Fruit fly (Drosophila melanogaster) whole organism, pupa: ENCODE data around the gene ppk30.

Experiments
- CG10348 ChIP-seq: fragments of 200-800 bp; sonication (Bioruptor generic); IDR thresholded peaks from 2 replicates; pipeline ENCODE4 v1.3.6; 2022; ENCODE audit warnings: missing biosample characterization, missing genetic modification characterization
- CG12605 ChIP-seq: fragments of 200-800 bp; sonication (Bioruptor generic); IDR thresholded peaks from 2 replicates; pipeline ENCODE4 v1.3.6; 2022; ENCODE audit warnings: missing biosample characterization, missing genetic modification characterization
- CG13204 ChIP-seq: fragments of 200-800 bp; sonication (Bioruptor generic); optimal IDR thresholded peaks from 2 replicates; lab custom pipeline; 2018; ENCODE audit warnings: missing biosample characterization, mild to moderate bottlenecking, missing genetic modification characterization, moderate library complexity
- CG14655 ChIP-seq: fragments of 200-800 bp; sonication (Bioruptor generic); optimal IDR thresholded peaks from 3 replicates; lab custom pipeline; 2017; ENCODE audit warnings: mild to moderate bottlenecking, missing biosample characterization, missing genetic modification reagents, missing genetic modification characterization
- CG15710 ChIP-seq: fragments of 200-800 bp; sonication (Bioruptor generic); optimal IDR thresholded peaks from 2 replicates; lab custom pipeline; 2018; ENCODE audit warnings: missing biosample characterization, mild to moderate bottlenecking, missing genetic modification characterization, moderate library complexity
- CG17806 ChIP-seq: fragments of 200-800 bp; sonication (Bioruptor generic); optimal IDR thresholded peaks from 2 replicates; lab custom pipeline; 2018; ENCODE audit warnings: missing biosample characterization, mild to moderate bottlenecking, missing genetic modification characterization, moderate library complexity
- CG32121 ChIP-seq: fragments of 200-800 bp; sonication (Bioruptor generic); IDR thresholded peaks from 2 replicates; pipeline ENCODE4 v1.3.6; 2022; ENCODE audit warnings: missing biosample characterization, missing genetic modification characterization
- CG34367 ChIP-seq: fragments of 200-800 bp; sonication (Bioruptor generic); optimal IDR thresholded peaks from 2 replicates; lab custom pipeline; 2018; ENCODE audit warnings: missing biosample characterization, mild to moderate bottlenecking, missing genetic modification characterization
- CG4496 ChIP-seq: fragments of 200-800 bp; sonication (Bioruptor generic); IDR thresholded peaks from 3 replicates; pipeline ENCODE4 v1.3.6; 2022; ENCODE audit warnings: missing biosample characterization, missing genetic modification characterization
- CG8159 ChIP-seq: fragments of 200-800 bp; sonication (Bioruptor generic); optimal IDR thresholded peaks from 3 replicates; lab custom pipeline; 2018; ENCODE audit warnings: missing biosample characterization, mild to moderate bottlenecking, missing genetic modification characterization, moderate library complexity
- CG8301 ChIP-seq: fragments of 200-800 bp; sonication (Bioruptor generic); optimal IDR thresholded peaks from 2 replicates; lab custom pipeline; 2018; ENCODE audit warnings: missing biosample characterization, mild to moderate bottlenecking, missing genetic modification characterization
- CG9948 ChIP-seq: fragments of 200-800 bp; sonication (Bioruptor generic); optimal IDR thresholded peaks from 2 replicates; lab custom pipeline; 2018; ENCODE audit warnings: missing biosample characterization, mild to moderate bottlenecking, missing genetic modification characterization, moderate library complexity
- D1 ChIP-seq: fragments of 200-800 bp; sonication (Bioruptor generic); optimal IDR thresholded peaks from 2 replicates; lab custom pipeline; 2018; ENCODE audit warnings: missing biosample characterization, mild to moderate bottlenecking, missing genetic modification characterization, moderate library complexity
- EcR ChIP-seq: fragments of 200-800 bp; sonication (Bioruptor generic); optimal IDR thresholded peaks from 3 replicates; lab custom pipeline; 2019; ENCODE audit warnings: missing biosample characterization, missing genetic modification characterization, mild to moderate bottlenecking, moderate library complexity, missing genetic modification reagents
- Ets98B ChIP-seq: fragments of 200-800 bp; sonication (Bioruptor generic); IDR thresholded peaks from 2 replicates; pipeline ENCODE4 v1.3.6; 2022; ENCODE audit warnings: missing biosample characterization, missing genetic modification characterization
- Pif1A ChIP-seq: fragments of 200-800 bp; sonication (Bioruptor generic); optimal IDR thresholded peaks from 3 replicates; lab custom pipeline; 2016; ENCODE audit warnings: missing biosample characterization, missing genetic modification characterization
- Pif1B ChIP-seq: fragments of 200-800 bp; sonication (Bioruptor generic); optimal IDR thresholded peaks from 3 replicates; lab custom pipeline; 2016; ENCODE audit warnings: missing biosample characterization, missing genetic modification characterization
- Snoo ChIP-seq: fragments of 200-800 bp; sonication (Bioruptor generic); optimal IDR thresholded peaks from 3 replicates; lab custom pipeline; 2017; ENCODE audit warnings: missing biosample characterization, mild to moderate bottlenecking, missing genetic modification characterization, inconsistent platforms
- fd96Ca ChIP-seq: fragments of 200-800 bp; sonication (Bioruptor generic); IDR thresholded peaks from 3 replicates; pipeline ENCODE4 v1.3.6; 2022; ENCODE audit warnings: missing biosample characterization, missing genetic modification characterization
- gl ChIP-seq: fragments of 200-800 bp; sonication (Bioruptor generic); optimal IDR thresholded peaks from 2 replicates; lab custom pipeline; 2018; ENCODE audit warnings: missing biosample characterization, mild to moderate bottlenecking, missing genetic modification characterization
- rn ChIP-seq: fragments of 200-800 bp; sonication (Bioruptor generic); IDR thresholded peaks from 2 replicates; pipeline ENCODE4 v1.3.6; 2022; ENCODE audit warnings: missing biosample characterization, missing genetic modification characterization

The ppk30 gene

DNA sequence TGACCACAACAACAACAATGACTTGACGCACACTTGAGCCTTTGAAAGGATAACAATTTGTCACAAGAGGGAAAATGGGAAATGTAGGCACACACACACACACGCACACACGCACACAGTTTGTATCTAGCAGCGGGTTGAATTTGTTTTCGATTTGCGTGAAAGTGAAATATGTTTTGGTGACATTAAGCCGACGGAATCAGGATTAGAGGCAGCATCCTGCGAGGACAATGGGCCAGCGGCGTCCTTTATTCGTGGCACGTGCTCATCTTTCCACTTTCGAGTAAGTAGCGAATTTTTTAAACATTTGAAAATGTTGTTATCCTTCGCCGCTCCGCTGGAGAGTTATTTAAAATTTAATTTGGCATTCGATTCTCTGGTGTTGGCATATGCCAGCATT is 38.3 kb downstream of the ppk30 start:
- TF ChIP-seq CG14655 (GFP tag; lab: Kevin White, UChicago) (no peak), rn (no peak), CG8159 (tag; lab: Kevin White, UChicago) (no peak), CG34367 (no peak), CG10348 (GFP tag; lab: Robert Waterston, UW) (no peak), CG13204 (GFP tag; lab: Kevin White, UChicago) (no peak), CG12605 (no peak)

DNA sequence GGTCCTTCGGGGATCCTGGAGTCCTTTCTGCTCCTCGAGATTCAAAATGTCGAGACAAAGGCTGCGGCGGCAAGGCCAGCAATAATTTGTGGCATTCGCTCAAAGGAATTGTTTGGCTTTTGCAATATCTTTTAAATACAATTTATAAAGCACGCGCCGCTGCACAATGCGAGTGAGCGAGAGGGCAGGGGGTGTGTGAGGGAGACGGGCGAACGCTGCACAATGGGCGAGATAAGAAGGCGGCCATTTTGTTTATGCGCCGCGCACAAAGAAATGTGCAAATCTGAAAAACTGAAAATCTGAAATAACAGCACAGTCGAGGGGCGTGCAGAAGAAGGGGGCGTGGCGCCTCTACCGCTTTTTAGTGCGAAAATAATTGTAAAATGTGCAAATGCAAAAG is 39.4 kb downstream of the ppk30 start:
- TF ChIP-seq CG14655 (GFP tag; lab: Kevin White, UChicago) (no peak), CG12605 (no peak), CG17806 (no peak), CG34367 (no peak), Pif1A (GFP tag; lab: Kevin White, UChicago) (no peak), rn (no peak), Ets98B (GFP tag; lab: Robert Waterston, UW) (no peak), CG15710 (tag; lab: Kevin White, UChicago) (no peak), CG13204 (GFP tag; lab: Kevin White, UChicago) (no peak), CG8301 (tag; lab: Kevin White, UChicago) (no peak), gl (tag; lab: Kevin White, UChicago) (no peak), CG9948 (tag; lab: Kevin White, UChicago) (no peak), CG32121 (no peak)

DNA sequence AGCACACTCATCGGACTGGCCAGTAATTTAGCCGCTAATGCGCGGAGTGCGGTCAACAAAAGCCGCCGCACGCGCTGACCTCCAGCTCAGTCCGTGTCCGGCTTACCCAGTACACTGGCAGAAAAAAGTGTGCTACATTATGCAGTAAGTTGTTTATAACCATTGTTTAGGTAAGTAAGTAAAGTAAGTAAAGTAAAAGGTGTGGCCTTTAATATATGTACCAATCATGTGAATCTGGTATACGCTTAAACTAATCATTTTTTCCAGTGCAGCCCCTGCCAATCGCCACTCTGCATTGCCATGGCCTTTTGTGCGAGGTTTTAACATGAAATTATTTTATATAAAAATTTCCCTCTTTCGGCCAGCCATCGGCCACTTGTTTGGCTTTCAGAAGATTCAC is 42.5 kb downstream of the ppk30 start:
- TF ChIP-seq Snoo (no peak), EcR (GFP tag; lab: Kevin White, UChicago) (no peak), D1 (tag; lab: Kevin White, UChicago) (no peak), CG4496 (no peak), CG8301 (tag; lab: Kevin White, UChicago) (no peak), CG17806 (no peak), CG9948 (tag; lab: Kevin White, UChicago) (no peak), Ets98B (GFP tag; lab: Robert Waterston, UW) (no peak), CG8159 (tag; lab: Kevin White, UChicago) (no peak), CG14655 (GFP tag; lab: Kevin White, UChicago) (no peak), CG34367 (no peak), fd96Ca (GFP tag; lab: Robert Waterston, UW) (no peak), CG15710 (tag; lab: Kevin White, UChicago) (no peak), Pif1A (GFP tag; lab: Kevin White, UChicago) (no peak), CG12605 (no peak)

dm6 chr3R:29714314-29714713 is 45.4 kb downstream of the ppk30 start, which contains the start of gene Obp99d:
Gene Obp99d, plus strand, starts transcription at chr3R:29714505.
- no peak for TF ChIP-seq CG34367
- TF ChIP-seq EcR (GFP tag; lab: Kevin White, UChicago), result no peak
- no peak for TF ChIP-seq Pif1B
- TF ChIP-seq CG8301 (tag; lab: Kevin White, UChicago), result no peak
- TF ChIP-seq Ets98B (GFP tag; lab: Robert Waterston, UW), result no peak
- no peak for TF ChIP-seq Snoo
- no peak for TF ChIP-seq CG15710 (tag; lab: Kevin White, UChicago)
- no peak for TF ChIP-seq CG13204 (GFP tag; lab: Kevin White, UChicago)
- TF ChIP-seq CG17806, result no peak
- TF ChIP-seq CG4496, result no peak
- TF ChIP-seq Pif1A (GFP tag; lab: Kevin White, UChicago), result no peak
- no peak for TF ChIP-seq D1 (tag; lab: Kevin White, UChicago)
- TF ChIP-seq CG8159 (tag; lab: Kevin White, UChicago), result no peak
- TF ChIP-seq, all 21 proteins: peak for 0

DNA sequence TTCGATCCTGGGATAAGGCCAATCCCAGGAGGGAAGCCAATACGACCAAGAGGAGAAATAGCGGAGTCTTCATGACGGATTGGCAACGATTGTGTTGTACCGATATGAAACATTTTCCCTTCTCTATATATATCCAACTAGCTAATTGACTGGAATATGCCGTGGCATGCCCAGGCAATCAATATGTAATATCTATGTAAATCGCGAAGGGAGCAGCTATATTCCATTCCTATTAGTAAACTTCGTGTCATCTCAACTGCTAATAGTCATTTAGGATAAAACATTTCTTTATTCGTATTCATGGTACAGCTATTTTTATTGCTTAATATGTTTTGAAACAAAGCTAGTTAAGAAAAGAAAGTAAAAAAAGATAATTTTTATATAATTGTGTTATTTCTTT is 46.3 kb downstream of the ppk30 start, which contains the start of gene Dup99B:
Dup99B (minus strand) TSS at position 101 of the 400 bp plus-strand sequence.
- TF ChIP-seq CG12605 (no peak), CG17806 (no peak), CG32121 (no peak), Snoo (no peak), rn (no peak), Ets98B (GFP tag; lab: Robert Waterston, UW) (no peak), D1 (tag; lab: Kevin White, UChicago) (no peak), CG9948 (tag; lab: Kevin White, UChicago) (no peak), CG15710 (tag; lab: Kevin White, UChicago) (no peak), Pif1A (GFP tag; lab: Kevin White, UChicago) (no peak), CG13204 (GFP tag; lab: Kevin White, UChicago) (no peak), EcR (GFP tag; lab: Kevin White, UChicago) (no peak), CG4496 (no peak), CG8159 (tag; lab: Kevin White, UChicago) (no peak), CG10348 (GFP tag; lab: Robert Waterston, UW) (no peak), CG14655 (GFP tag; lab: Kevin White, UChicago) (no peak), Pif1B (no peak), CG8301 (tag; lab: Kevin White, UChicago) (no peak), CG34367 (no peak)

DNA sequence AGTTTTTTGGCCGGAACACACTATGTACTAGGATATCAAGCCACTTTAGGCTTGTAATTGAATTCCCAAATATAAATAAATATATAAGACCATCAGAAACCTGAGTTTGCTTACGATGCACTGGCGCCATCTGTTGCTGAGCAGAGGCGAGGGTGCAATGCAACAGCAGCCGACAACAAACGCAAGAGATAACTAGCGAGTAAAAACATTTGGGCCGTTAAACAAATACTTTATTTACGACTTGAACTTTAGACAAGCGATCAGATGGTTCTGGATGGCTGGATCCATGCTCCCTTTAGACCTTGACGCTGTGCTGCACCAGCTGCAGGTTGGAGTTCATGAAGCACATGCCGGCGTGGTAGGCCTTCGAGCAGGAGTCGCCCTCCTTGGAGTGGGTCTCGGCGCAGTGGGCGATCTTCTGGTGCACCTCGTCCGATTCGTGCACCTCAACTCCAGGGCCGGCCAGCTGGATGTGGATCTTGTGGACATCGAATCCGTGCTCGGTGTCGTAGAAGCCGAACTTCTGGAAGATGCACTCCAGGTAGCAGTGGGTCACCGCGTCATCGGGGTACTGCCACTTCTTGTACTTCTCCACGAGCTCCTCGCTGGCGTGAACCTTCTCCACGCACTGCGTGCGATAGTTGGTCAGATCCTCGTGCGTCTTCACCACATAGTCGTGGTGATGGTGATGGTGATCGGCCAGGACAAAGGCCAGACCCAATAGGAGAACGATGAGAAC is 47.3 kb downstream of the ppk30 start:
- TF ChIP-seq CG4496 (no peak), CG12605 (no peak), CG10348 (GFP tag; lab: Robert Waterston, UW) (no peak), fd96Ca (GFP tag; lab: Robert Waterston, UW) (no peak), CG8301 (tag; lab: Kevin White, UChicago) (no peak), CG14655 (GFP tag; lab: Kevin White, UChicago) (no peak), EcR (GFP tag; lab: Kevin White, UChicago) (no peak), CG13204 (GFP tag; lab: Kevin White, UChicago) (no peak)
